Fruit fly (Drosophila melanogaster): ENCODE results near the gene Ir94a.

Gene Ir94a

dm6 chr3R:22133337-22134014 is 20.2 kb downstream of the Ir94a start, which contains the start of gene SKIP (continued):
- TF ChIP-seq acj6 (GFP tag; optimal IDR thresholded peaks at IDR 0.05) (no peak), Gug (GFP tag; IDR thresholded peaks at IDR 0.05) (no peak), Hr39 (GFP tag; optimal IDR thresholded peaks at IDR 0.05) (no peak), net (GFP tag; optimal IDR thresholded peaks at IDR 0.05) (no peak), Blimp-1 (GFP tag; optimal IDR thresholded peaks at IDR 0.05) (no peak), Eip75B (GFP tag; optimal IDR thresholded peaks at IDR 0.05) (no peak), eg (GFP tag; IDR thresholded peaks at IDR 0.05) (peak; percentile 27; the same call in 1 of the 3 replicates), Met (GFP tag; optimal IDR thresholded peaks at IDR 0.05) (peak; percentile 13), CG11294 (GFP tag; IDR thresholded peaks at IDR 0.05) (no peak), vri (GFP tag; optimal IDR thresholded peaks at IDR 0.05) (no peak), cyc (GFP tag; optimal IDR thresholded peaks at IDR 0.05) (no peak), Sox102F (GFP tag; optimal IDR thresholded peaks at IDR 0.05) (peak; percentile 29), fkh (GFP tag; optimal IDR thresholded peaks at IDR 0.05) (no peak), esn (GFP tag; optimal IDR thresholded peaks at IDR 0.05) (peak; percentile 38), CG10669 (GFP tag; optimal IDR thresholded peaks at IDR 0.05) (no peak), svp (GFP tag) (peak; percentile 40), CG4318 (GFP tag; optimal IDR thresholded peaks at IDR 0.05) (no peak), CG15336 (GFP tag; IDR thresholded peaks at IDR 0.05) (0 out of 2 replicates have a peak, but pooled peaks have one; percentile 20), dsx (GFP tag; optimal IDR thresholded peaks at IDR 0.05; ENCODE audit: poor library complexity, severe bottlenecking) (peak; percentile 8)

DNA sequence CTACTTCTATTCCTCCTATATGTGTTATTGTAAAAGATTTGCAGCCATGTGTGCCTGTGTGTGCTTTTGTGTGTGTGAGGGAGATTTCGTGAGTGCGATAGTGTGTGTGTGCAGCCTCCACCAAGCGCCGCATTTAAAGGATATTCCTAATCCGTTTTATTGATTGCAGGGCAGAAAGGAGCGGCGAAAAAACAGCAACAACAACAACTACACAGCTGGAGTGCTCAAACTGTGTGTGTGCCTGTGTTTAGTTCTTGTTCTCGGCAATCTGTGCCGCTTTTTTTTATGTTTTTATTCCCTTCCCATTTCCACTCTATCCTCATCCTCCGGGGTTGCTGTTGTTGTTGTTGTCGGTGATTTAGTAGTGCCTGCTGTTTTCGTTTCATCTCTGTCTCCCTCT is 21.2 kb downstream of the Ir94a start:
- TF ChIP-seq CG10669 (GFP tag; optimal IDR thresholded peaks at IDR 0.05) (no peak), CG6163 (GFP tag; IDR thresholded peaks at IDR 0.05) (no peak; the same call in 2 of the 3 replicates), Hr39 (GFP tag; optimal IDR thresholded peaks at IDR 0.05) (no peak), spab (GFP tag; optimal IDR thresholded peaks at IDR 0.05) (no peak), CG7368 (GFP tag; optimal IDR thresholded peaks at IDR 0.05) (no peak)

DNA sequence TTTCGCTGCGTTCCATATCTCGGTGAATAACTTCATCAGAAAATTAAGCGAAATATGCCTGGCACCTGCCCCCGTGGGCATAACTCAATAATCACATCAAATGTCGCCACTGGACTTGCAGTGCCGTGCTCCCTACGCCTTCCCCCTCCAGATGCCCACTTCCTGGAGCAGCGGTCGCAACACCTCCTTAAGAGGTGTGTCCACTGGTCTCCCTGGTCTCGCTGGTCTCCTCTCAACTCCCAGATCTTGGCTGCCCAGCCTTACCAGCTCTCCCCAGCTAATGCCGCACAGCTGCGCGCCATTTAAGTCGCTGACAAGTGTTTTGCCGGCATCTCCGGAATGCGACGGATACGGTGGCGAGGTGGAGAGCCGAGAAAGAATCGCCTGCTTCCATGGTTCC is 22.3 kb downstream of the Ir94a start:
- no peak for TF ChIP-seq Eip78C (GFP tag)
- TF ChIP-seq Sox15 (GFP tag; optimal IDR thresholded peaks at IDR 0.05): no peak
- no peak for TF ChIP-seq CG6854 (GFP tag; optimal IDR thresholded peaks at IDR 0.05)
- no peak for TF ChIP-seq Sox14 (GFP tag; optimal IDR thresholded peaks at IDR 0.05)
- no peak for TF ChIP-seq svp (GFP tag)
- TF ChIP-seq Eip93F (GFP tag; optimal IDR thresholded peaks at IDR 0.05): no peak
- no peak for TF ChIP-seq CG8119 (GFP tag; IDR thresholded peaks at IDR 0.05)

- no peak for TF ChIP-seq CG6276 (GFP tag; optimal IDR thresholded peaks at IDR 0.05)
- no peak for TF ChIP-seq Blimp-1 (GFP tag; optimal IDR thresholded peaks at IDR 0.05)
- TF ChIP-seq acj6 (GFP tag; optimal IDR thresholded peaks at IDR 0.05): peak; percentile 36
- no peak for TF ChIP-seq CG11762 (GFP tag; optimal IDR thresholded peaks at IDR 0.05; ENCODE audit: insufficient read depth)
- no peak for TF ChIP-seq eg (GFP tag; IDR thresholded peaks at IDR 0.05)
- TF ChIP-seq Hr38 (GFP tag; optimal IDR thresholded peaks at IDR 0.05): no peak
- peak; percentile 85 for TF ChIP-seq Eip78C (GFP tag)
- TF ChIP-seq CG3032 (tag; optimal IDR thresholded peaks at IDR 0.05): peak; percentile 47
- peak; percentile 50 for TF ChIP-seq Met (GFP tag; optimal IDR thresholded peaks at IDR 0.05)
- TF ChIP-seq CG8319 (GFP tag; optimal IDR thresholded peaks at IDR 0.05): no peak
- TF ChIP-seq Smox (GFP tag; optimal IDR thresholded peaks at IDR 0.05): no peak
- peak; percentile 53 for TF ChIP-seq CG10669 (GFP tag; optimal IDR thresholded peaks at IDR 0.05)
- peak; percentile 32 for TF ChIP-seq OdsH (GFP tag; optimal IDR thresholded peaks at IDR 0.05)
- TF ChIP-seq Hr39 (GFP tag; optimal IDR thresholded peaks at IDR 0.05): peak; percentile 4
- no peak for TF ChIP-seq CG15336 (GFP tag; IDR thresholded peaks at IDR 0.05)
- peak; percentile 54 for TF ChIP-seq topi (GFP tag; optimal IDR thresholded peaks at IDR 0.05)
- peak; percentile 24 for TF ChIP-seq net (GFP tag; optimal IDR thresholded peaks at IDR 0.05)
- TF ChIP-seq vri (GFP tag; optimal IDR thresholded peaks at IDR 0.05): no peak
- TF ChIP-seq CG11294 (GFP tag; IDR thresholded peaks at IDR 0.05): no peak
- no peak for TF ChIP-seq CG16779 (tag; optimal IDR thresholded peaks at IDR 0.05)
- TF ChIP-seq fd85E (GFP tag; optimal IDR thresholded peaks at IDR 0.05): no peak
- TF ChIP-seq CG8119 (GFP tag; IDR thresholded peaks at IDR 0.05): peak; percentile 41; the same call in 1 of the 3 replicates
- no peak for TF ChIP-seq CG11902 (GFP tag; optimal IDR thresholded peaks at IDR 0.05)
- peak; percentile 52 for TF ChIP-seq pdm3 (GFP tag; optimal IDR thresholded peaks at IDR 0.05)
- peak; percentile 57 for TF ChIP-seq spab (GFP tag; optimal IDR thresholded peaks at IDR 0.05)
- TF ChIP-seq CG6808 (GFP tag; optimal IDR thresholded peaks at IDR 0.05): peak; percentile 56
- TF ChIP-seq CG10631 (GFP tag; optimal IDR thresholded peaks at IDR 0.05): peak; percentile 67
- TF ChIP-seq CG6854 (GFP tag; optimal IDR thresholded peaks at IDR 0.05): no peak
- TF ChIP-seq Lpt (GFP tag; optimal IDR thresholded peaks at IDR 0.05): no peak
- TF ChIP-seq Gug (GFP tag; IDR thresholded peaks at IDR 0.05): no peak
- TF ChIP-seq Sox15 (GFP tag; optimal IDR thresholded peaks at IDR 0.05): no peak
Observed at dm6 chr3R:22136967-22137516, 23.8 kb downstream of the Ir94a start.
